Worm (Caenorhabditis elegans): ENCODE measurements around the gene asp-13.

asp-13 gene

DNA sequence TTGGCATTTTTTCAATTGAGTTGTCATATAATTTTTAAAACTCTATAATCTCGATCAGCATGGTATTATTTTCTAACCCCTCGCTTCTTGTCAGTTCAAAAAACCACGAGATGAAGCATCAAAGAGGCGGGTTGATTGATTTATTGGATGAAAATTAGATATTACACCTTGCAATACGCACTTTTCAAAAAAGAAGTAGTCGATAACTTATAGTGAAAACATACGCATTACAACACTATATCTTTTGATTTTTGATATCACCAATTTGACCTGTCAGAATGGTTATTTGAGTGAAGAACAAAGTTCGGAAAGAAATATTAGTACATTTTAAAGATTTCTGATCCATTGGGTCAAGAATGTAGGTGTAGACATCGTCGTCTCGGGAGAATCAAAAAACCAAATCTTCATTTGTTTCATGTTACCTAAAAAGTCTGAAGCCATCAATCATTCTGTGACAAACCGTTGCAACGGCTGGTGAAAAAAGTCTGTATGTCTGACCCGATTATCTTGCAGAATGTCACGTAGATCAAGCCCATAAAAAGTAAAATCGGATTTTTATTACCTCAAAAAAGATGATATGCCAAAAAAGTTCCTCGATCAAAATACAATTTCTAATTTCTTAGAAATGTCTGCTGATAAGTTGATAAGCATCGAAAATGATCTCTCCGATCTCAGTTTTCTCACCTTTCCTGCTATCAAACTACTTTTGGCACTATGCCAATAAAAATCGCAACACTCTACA lies 10.3 kb upstream of the asp-13 start (continued):
- TF ChIP-seq nhr-102 (tag; optimal IDR thresholded peaks at IDR 0.05) (no peak), fos-1 (tag; optimal IDR thresholded peaks at IDR 0.05) (no peak), R02D3.7 (tag; optimal IDR thresholded peaks at IDR 0.05) (no peak), egl-27 (tag; optimal IDR thresholded peaks at IDR 0.05) (no peak), D1046.2 (GFP tag; IDR thresholded peaks at IDR 0.05) (no peak), F10B5.3 (tag; optimal IDR thresholded peaks at IDR 0.05) (no peak), nhr-10 (tag; optimal IDR thresholded peaks at IDR 0.05) (no peak)

DNA sequence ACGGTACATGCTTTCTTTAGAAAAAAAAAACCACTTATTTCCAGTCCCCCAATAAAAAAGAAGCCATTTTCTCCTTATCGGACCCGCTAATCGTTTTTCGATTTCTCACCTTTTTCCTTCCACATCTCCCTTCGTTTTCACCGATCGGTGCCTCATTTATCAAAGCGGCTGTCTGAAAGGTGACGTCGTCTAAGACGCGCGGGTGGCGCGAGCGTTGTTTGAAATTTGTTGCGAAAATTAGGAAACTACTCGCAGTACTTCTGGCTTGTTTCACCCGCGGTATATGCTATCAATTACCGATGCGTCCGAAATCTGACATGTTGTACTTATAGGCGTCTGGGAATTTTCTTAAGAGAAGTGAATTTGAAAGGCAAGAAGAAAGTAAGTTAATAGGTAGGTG lies 9.2 kb upstream of the asp-13 start:
- TF ChIP-seq hlh-11 (tag; optimal IDR thresholded peaks at IDR 0.05) (peak; percentile 5), mxl-3 (GFP tag; optimal IDR thresholded peaks at IDR 0.05) (peak; percentile 1), aha-1 (tag) (peak; percentile 81), snpc-4 (tag; optimal IDR thresholded peaks at IDR 0.05) (no peak), zip-11 (GFP tag; IDR thresholded peaks at IDR 0.05) (no peak), unc-62 (GFP tag; optimal IDR thresholded peaks at IDR 0.05 in 1 of 2) (peak in 1 of 2 experiments; percentile 93), unc-62 (tag; optimal IDR thresholded peaks at IDR 0.05) (no peak), nhr-28 (tag; optimal IDR thresholded peaks at IDR 0.05) (peak; percentile 6)

DNA sequence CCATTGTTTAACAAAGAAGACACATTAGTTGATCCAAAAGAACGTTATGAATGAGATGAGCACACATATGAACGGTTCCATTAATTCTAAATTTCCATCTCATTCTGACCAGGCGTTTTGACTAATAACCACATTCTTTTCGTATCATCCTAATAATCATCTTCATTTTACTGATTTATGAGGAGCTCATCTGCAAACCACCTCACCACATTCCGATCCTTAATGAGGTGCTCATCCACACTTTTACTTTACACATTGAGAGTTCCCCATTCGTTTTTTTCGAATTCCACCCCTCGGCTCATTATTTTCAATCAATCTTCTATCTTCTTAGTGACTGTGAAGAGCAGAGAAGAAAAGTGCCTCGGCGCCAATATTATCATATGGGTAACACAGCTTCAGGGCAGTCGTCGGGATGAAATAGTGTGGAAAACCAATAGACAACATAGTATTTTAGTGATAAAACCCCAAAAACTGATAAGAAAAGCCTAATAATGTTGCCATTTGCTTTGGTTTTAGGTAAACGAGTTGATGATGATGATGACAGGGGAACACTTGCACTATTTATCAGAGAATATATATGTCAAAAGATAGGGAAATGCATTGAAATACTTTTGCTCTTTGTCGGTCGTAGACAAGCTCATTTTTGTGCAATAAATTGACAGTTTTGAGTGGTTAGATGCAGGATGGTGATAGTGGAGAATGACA lies 8.2 kb upstream of the asp-13 start:
- TF ChIP-seq zag-1 (tag; optimal IDR thresholded peaks at IDR 0.05) (no peak), gei-8 (GFP tag; optimal IDR thresholded peaks at IDR 0.05) (peak; percentile 92), php-3 (GFP tag; IDR thresholded peaks at IDR 0.05) (peak; percentile 99), nhr-77 (tag; optimal IDR thresholded peaks at IDR 0.05) (peak; percentile 88), Y105C5A.15 (GFP tag; IDR thresholded peaks at IDR 0.05) (no peak), nhr-42 (GFP tag; IDR thresholded peaks at IDR 0.05) (no peak), spr-1 (tag; optimal IDR thresholded peaks at IDR 0.05) (no peak), dve-1 (tag; optimal IDR thresholded peaks at IDR 0.05; ENCODE audit: insufficient read depth) (peak; percentile 96), lir-3 (tag; optimal IDR thresholded peaks at IDR 0.05) (no peak), egl-27 (tag; optimal IDR thresholded peaks at IDR 0.05) (no peak), nhr-102 (tag; optimal IDR thresholded peaks at IDR 0.05) (peak; percentile 93), ZK337.2 (GFP tag; IDR thresholded peaks at IDR 0.05) (no peak), dmd-8 (GFP tag; IDR thresholded peaks at IDR 0.05) (no peak), nhr-6 (tag; optimal IDR thresholded peaks at IDR 0.05) (peak; percentile 22), mes-2 (tag; optimal IDR thresholded peaks at IDR 0.05; ENCODE audit: poor library complexity, severe bottlenecking) (peak; percentile 27), tra-1 (GFP tag; IDR thresholded peaks at IDR 0.05) (peak; percentile 99), lin-1 (GFP tag; IDR thresholded peaks at IDR 0.05) (peak; percentile 93; the same call in 1 of the 2 replicates), saeg-2 (GFP tag; IDR thresholded peaks at IDR 0.05) (0 out of 2 replicates have a peak, but pooled peaks have one; percentile 40), ceh-20 (GFP tag; IDR thresholded peaks at IDR 0.05) (peak; percentile 78), F37D6.2 (tag; optimal IDR thresholded peaks at IDR 0.05) (no peak), nhr-41 (GFP tag; IDR thresholded peaks at IDR 0.05) (peak; percentile 78; the same call in 1 of the 2 replicates), zfp-3 (GFP tag; conservative IDR thresholded peaks at IDR 0.05) (no peak), daf-16 (GFP tag; optimal IDR thresholded peaks at IDR 0.05) (peak in 1 of 2 experiments; percentile 94), daf-16 (tag; optimal IDR thresholded peaks at IDR 0.05) (peak; percentile 99), unc-62 (GFP tag; optimal IDR thresholded peaks at IDR 0.05 in 1 of 2) (peak; percentile 88 to 96), unc-62 (tag; optimal IDR thresholded peaks at IDR 0.05) (no peak), duxl-1 (tag; optimal IDR thresholded peaks at IDR 0.05; ENCODE audit: poor library complexity) (no peak), mxl-3 (GFP tag; optimal IDR thresholded peaks at IDR 0.05) (peak; percentile 42), T26A8.4 (GFP tag; IDR thresholded peaks at IDR 0.05) (0 out of 2 replicates have a peak, but pooled peaks have one; percentile 35), dmd-6 (GFP tag; IDR thresholded peaks at IDR 0.05) (peak; percentile 100), pqm-1 (tag; optimal IDR thresholded peaks at IDR 0.05) (peak; percentile 99), ctbp-1 (GFP tag; IDR thresholded peaks at IDR 0.05) (no peak), hif-1 (tag; optimal IDR thresholded peaks at IDR 0.05) (peak in 1 of 2 experiments; percentile 37), mep-1 (tag; optimal IDR thresholded peaks at IDR 0.05) (peak; percentile 56), hlh-11 (tag; optimal IDR thresholded peaks at IDR 0.05) (peak; percentile 98), nhr-28 (tag; optimal IDR thresholded peaks at IDR 0.05) (peak; percentile 77), nhr-10 (tag; optimal IDR thresholded peaks at IDR 0.05) (peak; percentile 55), nhr-48 (tag; optimal IDR thresholded peaks at IDR 0.05) (peak; percentile 94)
